Worm (Caenorhabditis elegans): Measurements from ENCODE around the gene kvs-3.
A peak's percentile ranks its signal among the peaks of the same experiment; 100 is the strongest.

Gene kvs-3

ce11 chrV:9346804-9347203, 28.7 kb downstream of the kvs-3 start, which contains the start of the genes K07B1.7 and try-5:
Gene K07B1.7 (minus strand): TSS chrV:9346962.
Gene try-5 (plus strand): TSS chrV:9347044.
- TF ChIP-seq aly-2 (tag; optimal IDR thresholded peaks at IDR 0.05) (no peak), efl-1 (optimal IDR thresholded peaks at IDR 0.05) (peak; percentile 91 to 96), efl-1 (GFP tag; optimal IDR thresholded peaks at IDR 0.05 in 1 of 2) (peak; percentile 97 to 99), egl-27 (tag; optimal IDR thresholded peaks at IDR 0.05) (no peak), jun-1 (tag; optimal IDR thresholded peaks at IDR 0.05) (peak; percentile 12), grh-1 (GFP tag; IDR thresholded peaks at IDR 0.05) (no peak), F16B12.6 (tag; optimal IDR thresholded peaks at IDR 0.05) (peak; percentile 42), elt-3 (tag; optimal IDR thresholded peaks at IDR 0.05) (peak in 2 of 6 experiments; percentile 0 to 46), nhr-19 (GFP tag; conservative IDR thresholded peaks at IDR 0.05) (peak; percentile 53), zag-1 (tag; optimal IDR thresholded peaks at IDR 0.05) (no peak), fkh-8 (tag; optimal IDR thresholded peaks at IDR 0.05) (peak; percentile 43), lin-39 (tag; optimal IDR thresholded peaks at IDR 0.05) (no peak), ama-1 (optimal IDR thresholded peaks at IDR 0.05) (peak; percentile 10), ceh-90 (tag; optimal IDR thresholded peaks at IDR 0.05) (no peak), ces-1 (GFP tag; optimal IDR thresholded peaks at IDR 0.05) (no peak), mep-1 (tag; optimal IDR thresholded peaks at IDR 0.05) (peak; percentile 67), xbp-1 (tag; optimal IDR thresholded peaks at IDR 0.05) (peak; percentile 68), mab-9 (GFP tag; IDR thresholded peaks at IDR 0.05) (no peak), blmp-1 (tag; optimal IDR thresholded peaks at IDR 0.05) (peak; percentile 64), isw-1 (GFP tag; IDR thresholded peaks at IDR 0.05) (peak; percentile 39), swsn-7 (tag; optimal IDR thresholded peaks at IDR 0.05) (peak; percentile 56), tbx-2 (tag; optimal IDR thresholded peaks at IDR 0.05) (peak; percentile 58), nhr-71 (tag; optimal IDR thresholded peaks at IDR 0.05) (peak; percentile 77), lin-14 (GFP tag; optimal IDR thresholded peaks at IDR 0.05) (peak; percentile 68), aha-1 (tag; optimal IDR thresholded peaks at IDR 0.05) (no peak), fkh-4 (tag; optimal IDR thresholded peaks at IDR 0.05; ENCODE audit: borderline replicate concordance) (no peak), skn-1 (tag; optimal IDR thresholded peaks at IDR 0.05) (peak; percentile 73), ceh-88 (GFP tag; IDR thresholded peaks at IDR 0.05) (no peak), ztf-11 (tag; optimal IDR thresholded peaks at IDR 0.05) (no peak), Y116A8C.19 (tag; optimal IDR thresholded peaks at IDR 0.05; ENCODE audit: borderline replicate concordance) (no peak), ztf-4 (tag; optimal IDR thresholded peaks at IDR 0.05) (no peak), zip-4 (GFP tag; optimal IDR thresholded peaks at IDR 0.05) (no peak), sptf-1 (tag; optimal IDR thresholded peaks at IDR 0.05) (no peak), lin-15B (tag; optimal IDR thresholded peaks at IDR 0.05) (peak; percentile 24), lir-3 (tag; optimal IDR thresholded peaks at IDR 0.05; ENCODE audit: poor library complexity) (no peak), hlh-17 (GFP tag; optimal IDR thresholded peaks at IDR 0.05; ENCODE audit: borderline replicate concordance) (no peak), tlp-1 (tag; optimal IDR thresholded peaks at IDR 0.05) (no peak), pqm-1 (tag; optimal IDR thresholded peaks at IDR 0.05) (no peak), egl-13 (tag; optimal IDR thresholded peaks at IDR 0.05) (peak; percentile 25), fkh-10 (GFP tag; optimal IDR thresholded peaks at IDR 0.05) (no peak), pag-3 (tag; optimal IDR thresholded peaks at IDR 0.05; ENCODE audit: borderline replicate concordance, insufficient read depth) (no peak), fos-1 (tag; optimal IDR thresholded peaks at IDR 0.05) (no peak), irx-1 (tag; optimal IDR thresholded peaks at IDR 0.05) (peak; percentile 8), unc-86 (tag; optimal IDR thresholded peaks at IDR 0.05) (peak; percentile 26), ets-5 (GFP tag; IDR thresholded peaks at IDR 0.05) (no peak), sox-4 (tag; optimal IDR thresholded peaks at IDR 0.05) (no peak), dpl-1 (GFP tag; optimal IDR thresholded peaks at IDR 0.05) (peak; percentile 96 to 98 (median 96)), unc-130 (tag; optimal IDR thresholded peaks at IDR 0.05) (no peak), lin-13 (GFP tag; optimal IDR thresholded peaks at IDR 0.05) (peak; percentile 61), hlh-4 (tag; optimal IDR thresholded peaks at IDR 0.05) (no peak), rnt-1 (tag; optimal IDR thresholded peaks at IDR 0.05) (peak; percentile 74), alr-1 (tag; optimal IDR thresholded peaks at IDR 0.05; ENCODE audit: borderline replicate concordance) (no peak), dsc-1 (tag; optimal IDR thresholded peaks at IDR 0.05) (peak; percentile 48), vab-15 (tag; optimal IDR thresholded peaks at IDR 0.05) (no peak)

Measured in whole organism, L1 larva.